Worm (Caenorhabditis elegans): ENCODE measurements around the gene F36H9.2.

F36H9.2 gene

ce11 chrV:1774874-1775589, 13.2 kb upstream of the F36H9.2 start, which contains the start of gene F36H9.7:
Gene F36H9.7 (minus strand): TSS chrV:1774924.
- TF ChIP-seq ces-1 (GFP tag; optimal IDR thresholded peaks at IDR 0.05) (peak; percentile 78), sem-2 (GFP tag; optimal IDR thresholded peaks at IDR 0.05) (no peak), blmp-1 (tag; optimal IDR thresholded peaks at IDR 0.05) (no peak), zip-8 (tag; optimal IDR thresholded peaks at IDR 0.05) (no peak)

ce11 chrV:1779136-1779535, 9.1 kb upstream of the F36H9.2 start, which contains the start of gene F36H9.4:
Gene F36H9.4 (minus strand): TSS chrV:1779236.
- TF ChIP-seq lin-13 (tag; optimal IDR thresholded peaks at IDR 0.05) (no peak), blmp-1 (tag; optimal IDR thresholded peaks at IDR 0.05) (no peak), bed-3 (GFP tag; optimal IDR thresholded peaks at IDR 0.05) (no peak), M03D4.4 (tag; optimal IDR thresholded peaks at IDR 0.05) (no peak), hlh-1 (tag; optimal IDR thresholded peaks at IDR 0.05) (no peak), zip-8 (tag; optimal IDR thresholded peaks at IDR 0.05) (no peak), unc-62 (GFP tag; optimal IDR thresholded peaks at IDR 0.05) (no peak), nhr-237 (tag; optimal IDR thresholded peaks at IDR 0.05) (no peak), mab-5 (tag; optimal IDR thresholded peaks at IDR 0.05) (no peak), ces-1 (GFP tag; optimal IDR thresholded peaks at IDR 0.05) (no peak), pha-4 (tag; optimal IDR thresholded peaks at IDR 0.05) (no peak), drap-1 (GFP tag; optimal IDR thresholded peaks at IDR 0.05) (no peak), snpc-4 (tag; optimal IDR thresholded peaks at IDR 0.05) (no peak), ceh-39 (tag; optimal IDR thresholded peaks at IDR 0.05) (no peak)

- TF ChIP-seq unc-120 (tag; optimal IDR thresholded peaks at IDR 0.05; ENCODE audit: poor library complexity, severe bottlenecking) (no peak), elt-1 (tag; optimal IDR thresholded peaks at IDR 0.05; ENCODE audit: borderline replicate concordance, insufficient read depth) (no peak), bed-3 (GFP tag; optimal IDR thresholded peaks at IDR 0.05) (no peak), hlh-1 (tag; optimal IDR thresholded peaks at IDR 0.05) (no peak)
Measured at ce11 chrV:1779994-1780393, 8.3 kb upstream of the F36H9.2 start.

ce11 chrV:1781922-1782321, 6.3 kb upstream of the F36H9.2 start, which contains the start of gene F36H9.5:
Gene F36H9.5 (minus strand): TSS chrV:1782022.
- no peak for TF ChIP-seq blmp-1 (tag; optimal IDR thresholded peaks at IDR 0.05)
- no peak for TF ChIP-seq hlh-1 (tag; optimal IDR thresholded peaks at IDR 0.05)
- TF ChIP-seq elt-1 (tag; optimal IDR thresholded peaks at IDR 0.05; ENCODE audit: borderline replicate concordance, insufficient read depth) = no peak
- TF ChIP-seq drap-1 (GFP tag; optimal IDR thresholded peaks at IDR 0.05) = no peak
- TF ChIP-seq unc-39 (tag; optimal IDR thresholded peaks at IDR 0.05) = no peak
- TF ChIP-seq zip-8 (tag; optimal IDR thresholded peaks at IDR 0.05) = no peak
- TF ChIP-seq lin-13 (tag; optimal IDR thresholded peaks at IDR 0.05) = no peak
- no peak for TF ChIP-seq unc-120 (tag; optimal IDR thresholded peaks at IDR 0.05; ENCODE audit: poor library complexity, severe bottlenecking)
- TF ChIP-seq sem-2 (GFP tag; optimal IDR thresholded peaks at IDR 0.05) = no peak
- TF ChIP-seq lin-32 (GFP tag; optimal IDR thresholded peaks at IDR 0.05) = no peak
- no peak for TF ChIP-seq flh-1 (GFP tag; optimal IDR thresholded peaks at IDR 0.05)
- TF ChIP-seq elt-3 (tag; optimal IDR thresholded peaks at IDR 0.05) = no peak
- no peak for TF ChIP-seq cnd-1 (tag; optimal IDR thresholded peaks at IDR 0.05)
- TF ChIP-seq ces-1 (GFP tag; optimal IDR thresholded peaks at IDR 0.05) = no peak

ce11 chrV:1789495-1789894, 1.2 kb downstream of the F36H9.2 start:
- no peak for TF ChIP-seq flh-1 (GFP tag; optimal IDR thresholded peaks at IDR 0.05)
- TF ChIP-seq ceh-39 (tag; optimal IDR thresholded peaks at IDR 0.05) = no peak
- no peak for TF ChIP-seq lsy-2 (tag; optimal IDR thresholded peaks at IDR 0.05)

ce11 chrV:1794218-1794617, 6.0 kb downstream of the F36H9.2 start, which contains the start of gene F36H9.1:
Gene F36H9.1 (plus strand): TSS chrV:1794518.
- no peak for TF ChIP-seq lin-13 (tag; optimal IDR thresholded peaks at IDR 0.05)
- TF ChIP-seq ces-1 (GFP tag; optimal IDR thresholded peaks at IDR 0.05) = no peak
- TF ChIP-seq unc-120 (tag; optimal IDR thresholded peaks at IDR 0.05; ENCODE audit: poor library complexity, severe bottlenecking) = no peak
- TF ChIP-seq drap-1 (GFP tag; optimal IDR thresholded peaks at IDR 0.05) = no peak
- no peak for TF ChIP-seq unc-39 (tag; optimal IDR thresholded peaks at IDR 0.05)
- no peak for TF ChIP-seq nhr-237 (tag; optimal IDR thresholded peaks at IDR 0.05)

ce11 chrV:1797900-1798299, 9.6 kb downstream of the F36H9.2 start, which contains the start of gene F36H9.10:
Gene F36H9.10 (plus strand): TSS chrV:1798200.
- TF ChIP-seq mab-5 (tag; optimal IDR thresholded peaks at IDR 0.05) (no peak), ceh-83 (GFP tag; optimal IDR thresholded peaks at IDR 0.05) (no peak), lsy-2 (tag; optimal IDR thresholded peaks at IDR 0.05) (no peak), nhr-76 (tag; optimal IDR thresholded peaks at IDR 0.05) (no peak), tbx-8 (GFP tag; optimal IDR thresholded peaks at IDR 0.05) (no peak), mls-2 (tag; optimal IDR thresholded peaks at IDR 0.05) (no peak), ceh-39 (tag; optimal IDR thresholded peaks at IDR 0.05) (no peak), elt-3 (tag; optimal IDR thresholded peaks at IDR 0.05) (no peak), mep-1 (tag; optimal IDR thresholded peaks at IDR 0.05) (no peak), drap-1 (GFP tag; optimal IDR thresholded peaks at IDR 0.05) (no peak), ztf-11 (tag; optimal IDR thresholded peaks at IDR 0.05) (no peak), elt-1 (tag; optimal IDR thresholded peaks at IDR 0.05; ENCODE audit: borderline replicate concordance, insufficient read depth) (no peak), bed-3 (GFP tag; optimal IDR thresholded peaks at IDR 0.05) (no peak), cnd-1 (tag; optimal IDR thresholded peaks at IDR 0.05) (no peak)

Data from whole organism, mixed stage, embryonic.